Fruit fly (Drosophila melanogaster) whole organism, prepupa: ENCODE data around the gene Hydr2.

Experiments used
- Blimp-1 ChIP-seq: fragments of 200-800 bp; sonication (Bioruptor generic); optimal IDR thresholded peaks from 3 replicates; lab custom pipeline; 2017; ENCODE audit warnings: missing biosample characterization, missing genetic modification characterization, mild to moderate bottlenecking, moderate library complexity, missing genetic modification reagents
- CG10669 ChIP-seq: fragments of 200-800 bp; sonication (Bioruptor generic); optimal IDR thresholded peaks from 3 replicates; lab custom pipeline; 2018; ENCODE audit warnings: missing biosample characterization, mild to moderate bottlenecking, missing genetic modification characterization, moderate library complexity
- CG11294 ChIP-seq: fragments of 200-800 bp; sonication (Bioruptor generic); IDR thresholded peaks from 2 replicates; pipeline ENCODE4 v1.3.6; 2022; ENCODE audit warnings: missing biosample characterization, missing genetic modification characterization
- CG11762 ChIP-seq: fragments of 200-800 bp; sonication (Bioruptor generic); optimal IDR thresholded peaks from 3 replicates; lab custom pipeline; 2016; ENCODE audit warnings: missing biosample characterization, missing genetic modification characterization; ENCODE audit not compliant: insufficient read depth
- CG11902 ChIP-seq: fragments of 200-800 bp; sonication (Bioruptor generic); optimal IDR thresholded peaks from 3 replicates; lab custom pipeline; 2016; ENCODE audit warnings: missing biosample characterization, missing genetic modification characterization
- CG15336 ChIP-seq: fragments of 200-800 bp; sonication (Bioruptor generic); IDR thresholded peaks from 2 replicates; pipeline ENCODE4 v1.3.6; 2022; ENCODE audit warnings: missing biosample characterization, missing genetic modification characterization
- CG1621 ChIP-seq: fragments of 200-800 bp; sonication (Bioruptor generic); optimal IDR thresholded peaks from 3 replicates; lab custom pipeline; 2018; ENCODE audit warnings: missing biosample characterization, mild to moderate bottlenecking, missing genetic modification characterization
- CG16779 ChIP-seq: fragments of 200-800 bp; sonication (Bioruptor generic); optimal IDR thresholded peaks from 3 replicates; lab custom pipeline; 2017; ENCODE audit warnings: missing biosample characterization, mild to moderate bottlenecking, missing genetic modification characterization
- CG31627 ChIP-seq: fragments of 200-800 bp; sonication (Bioruptor generic); optimal IDR thresholded peaks from 3 replicates; lab custom pipeline; 2016; ENCODE audit warnings: missing biosample characterization, missing genetic modification characterization
- CG32006 ChIP-seq: fragments of 200-800 bp; sonication (Bioruptor generic); optimal IDR thresholded peaks from 3 replicates; lab custom pipeline; 2017; ENCODE audit warnings: missing biosample characterization, mild to moderate bottlenecking, missing genetic modification characterization
- CG34406 ChIP-seq: fragments of 200-800 bp; sonication (Bioruptor generic); optimal IDR thresholded peaks from 3 replicates; lab custom pipeline; 2016; ENCODE audit warnings: missing biosample characterization, missing genetic modification characterization
- CG3919 ChIP-seq: fragments of 200-800 bp; sonication (Bioruptor generic); optimal IDR thresholded peaks from 3 replicates; lab custom pipeline; 2016; ENCODE audit warnings: missing biosample characterization, missing genetic modification characterization
- CG6163 ChIP-seq: fragments of 200-800 bp; sonication (Bioruptor generic); IDR thresholded peaks from 3 replicates; pipeline ENCODE4 v1.3.6; 2022; ENCODE audit warnings: missing biosample characterization, missing genetic modification characterization
- CG6276 ChIP-seq: fragments of 200-800 bp; sonication (Bioruptor generic); optimal IDR thresholded peaks from 2 replicates; lab custom pipeline; 2017; ENCODE audit warnings: missing biosample characterization, mild to moderate bottlenecking, missing genetic modification characterization
- CG6808 ChIP-seq: fragments of 200-800 bp; sonication (Bioruptor generic); optimal IDR thresholded peaks from 3 replicates; lab custom pipeline; 2017; ENCODE audit warnings: missing biosample characterization, missing genetic modification characterization, mild to moderate bottlenecking, moderate library complexity, missing genetic modification reagents
- CG6854 ChIP-seq: fragments of 200-800 bp; sonication (Bioruptor generic); optimal IDR thresholded peaks from 2 replicates; lab custom pipeline; 2017; ENCODE audit warnings: missing biosample characterization, mild to moderate bottlenecking, missing genetic modification characterization
- CG7368 ChIP-seq: fragments of 200-800 bp; sonication (Bioruptor generic); optimal IDR thresholded peaks from 3 replicates; lab custom pipeline; 2016; ENCODE audit warnings: missing biosample characterization, missing genetic modification characterization
- CG8632 ChIP-seq: fragments of 200-800 bp; sonication (Bioruptor generic); optimal IDR thresholded peaks from 3 replicates; lab custom pipeline; 2016; ENCODE audit warnings: missing biosample characterization, missing genetic modification characterization
- Eip75B ChIP-seq: fragments of 200-800 bp; sonication (Bioruptor generic); optimal IDR thresholded peaks from 3 replicates; lab custom pipeline; 2016; ENCODE audit warnings: missing biosample characterization, missing genetic modification characterization
- Eip78C ChIP-seq: fragments of 200-800 bp; sonication (Bioruptor generic); peaks from one replicate; lab custom pipeline; 2016; ENCODE audit warnings: missing biosample characterization, missing genetic modification characterization
- Eip93F ChIP-seq: fragments of 200-800 bp; sonication (Bioruptor generic); optimal IDR thresholded peaks from 2 replicates; lab custom pipeline; 2016; ENCODE audit warnings: missing biosample characterization, mild to moderate bottlenecking, missing genetic modification characterization
- Ets21C ChIP-seq: fragments of 200-800 bp; sonication (Bioruptor generic); optimal IDR thresholded peaks from 3 replicates; lab custom pipeline; 2016; ENCODE audit warnings: missing biosample characterization, missing genetic modification characterization
- Ets96B ChIP-seq: fragments of 200-800 bp; optimal IDR thresholded peaks from 2 replicates; lab custom pipeline; 2019; ENCODE audit warnings: missing biosample characterization, mild to moderate bottlenecking, missing genetic modification characterization, moderate library complexity
- Hr38 ChIP-seq: sonication (Bioruptor generic); optimal IDR thresholded peaks from 2 replicates; lab custom pipeline; 2016; ENCODE audit warnings: missing biosample characterization, missing genetic modification characterization
- Hr39 ChIP-seq: fragments of 200-800 bp; sonication (Bioruptor generic); optimal IDR thresholded peaks from 2 replicates; lab custom pipeline; 2016; ENCODE audit warnings: missing biosample characterization, missing genetic modification characterization
- Hr4 ChIP-seq: fragments of 200-800 bp; sonication (Bioruptor generic); optimal IDR thresholded peaks from 3 replicates; lab custom pipeline; 2016; ENCODE audit warnings: missing biosample characterization, missing genetic modification characterization
- Met ChIP-seq: fragments of 200-800 bp; sonication (Bioruptor generic); optimal IDR thresholded peaks from 3 replicates; lab custom pipeline; 2016; ENCODE audit warnings: missing biosample characterization, missing genetic modification characterization
- OdsH ChIP-seq: fragments of 200-800 bp; sonication (Bioruptor generic); optimal IDR thresholded peaks from 3 replicates; lab custom pipeline; 2016; ENCODE audit warnings: missing biosample characterization, missing genetic modification characterization
- Sox14 ChIP-seq: fragments of 200-800 bp; sonication (Bioruptor generic); optimal IDR thresholded peaks from 3 replicates; lab custom pipeline; 2016; ENCODE audit warnings: missing biosample characterization, missing genetic modification characterization
- achi ChIP-seq: fragments of 200-800 bp; sonication (Bioruptor generic); optimal IDR thresholded peaks from 3 replicates; lab custom pipeline; 2016; ENCODE audit warnings: missing biosample characterization, missing genetic modification characterization
- acj6 ChIP-seq: fragments of 200-800 bp; sonication (Bioruptor generic); optimal IDR thresholded peaks from 3 replicates; lab custom pipeline; 2016; ENCODE audit warnings: missing biosample characterization, missing genetic modification characterization
- cyc ChIP-seq: fragments of 200-800 bp; sonication (Bioruptor generic); optimal IDR thresholded peaks from 3 replicates; lab custom pipeline; 2016; ENCODE audit warnings: missing biosample characterization, missing genetic modification characterization
- dac ChIP-seq: fragments of 200-800 bp; sonication (Bioruptor generic); optimal IDR thresholded peaks from 2 replicates; lab custom pipeline; 2017; ENCODE audit warnings: missing biosample characterization, mild to moderate bottlenecking, missing genetic modification characterization
- eg ChIP-seq: fragments of 200-800 bp; sonication (Bioruptor generic); IDR thresholded peaks from 3 replicates; pipeline ENCODE4 v1.3.6; 2022; ENCODE audit warnings: missing biosample characterization, missing genetic modification characterization
- esn ChIP-seq: fragments of 200-800 bp; sonication (Bioruptor generic); optimal IDR thresholded peaks from 2 replicates; lab custom pipeline; 2016; ENCODE audit warnings: missing biosample characterization, mild to moderate bottlenecking, missing genetic modification characterization, moderate library complexity
- fd85E ChIP-seq: fragments of 200-800 bp; sonication (Bioruptor generic); optimal IDR thresholded peaks from 3 replicates; lab custom pipeline; 2016; ENCODE audit warnings: missing biosample characterization, missing genetic modification characterization
- fkh ChIP-seq: fragments of 200-800 bp; sonication (Bioruptor generic); optimal IDR thresholded peaks from 3 replicates; lab custom pipeline; 2017; ENCODE audit warnings: missing biosample characterization, mild to moderate bottlenecking, missing genetic modification characterization, moderate library complexity
- lz ChIP-seq: fragments of 200-800 bp; sonication (Bioruptor generic); optimal IDR thresholded peaks from 3 replicates; lab custom pipeline; 2016; ENCODE audit warnings: missing biosample characterization, missing genetic modification characterization
- net ChIP-seq: fragments of 200-800 bp; sonication (Bioruptor generic); optimal IDR thresholded peaks from 3 replicates; lab custom pipeline; 2016; ENCODE audit warnings: missing biosample characterization, missing genetic modification characterization
- pdm3 ChIP-seq: fragments of 200-800 bp; sonication (Bioruptor generic); optimal IDR thresholded peaks from 3 replicates; lab custom pipeline; 2016; ENCODE audit warnings: missing biosample characterization, missing genetic modification characterization
- spab ChIP-seq: fragments of 200-800 bp; sonication (Bioruptor generic); optimal IDR thresholded peaks from 2 replicates; lab custom pipeline; 2017; ENCODE audit warnings: missing biosample characterization, mild to moderate bottlenecking, missing genetic modification characterization, missing genetic modification reagents
- svp ChIP-seq: fragments of 200-800 bp; sonication (Bioruptor generic); peaks from one replicate; lab custom pipeline; 2016; ENCODE audit warnings: missing biosample characterization, missing genetic modification characterization
- topi ChIP-seq: fragments of 200-800 bp; sonication (Bioruptor generic); optimal IDR thresholded peaks from 3 replicates; lab custom pipeline; 2016; ENCODE audit warnings: missing biosample characterization, missing genetic modification characterization
- vri ChIP-seq: fragments of 200-800 bp; sonication (Bioruptor generic); optimal IDR thresholded peaks from 3 replicates; lab custom pipeline; 2016; ENCODE audit warnings: missing biosample characterization, mild to moderate bottlenecking, missing genetic modification characterization

Hydr2 gene

DNA sequence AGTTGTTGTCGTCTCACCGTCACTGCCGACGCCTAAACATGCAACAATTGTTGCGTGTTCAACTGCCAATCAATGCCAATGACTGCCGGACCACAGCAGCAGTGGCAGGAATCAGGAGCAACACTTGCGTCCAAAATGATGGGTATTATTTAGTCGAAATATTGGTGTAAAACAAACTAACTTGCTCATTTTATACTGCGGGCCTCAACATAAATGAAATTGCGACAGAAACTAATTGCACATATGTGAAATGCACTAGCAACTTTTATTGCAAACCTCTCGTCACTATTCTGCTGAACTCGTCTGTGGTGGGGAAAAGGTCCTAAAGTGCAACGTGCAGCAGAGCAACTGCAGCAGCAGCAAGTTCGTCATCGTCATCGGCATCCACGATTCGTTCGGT is 8.7 kb upstream of the Hydr2 start (continued):
- TF ChIP-seq Ets96B (tag; lab: Kevin White, UChicago) (peak; percentile 46), dac (GFP tag; lab: Kevin White, UChicago) (no peak), vri (GFP tag; lab: Kevin White, UChicago) (no peak), Hr4 (GFP tag; lab: Kevin White, UChicago) (peak; percentile 29), Met (GFP tag; lab: Kevin White, UChicago) (no peak), Eip75B (peak; percentile 25), CG11294 (GFP tag; lab: Robert Waterston, UW) (no peak), CG7368 (peak; percentile 14), CG10669 (GFP tag; lab: Kevin White, UChicago) (peak; percentile 31), achi (GFP tag; lab: Kevin White, UChicago) (peak; percentile 25), CG11902 (GFP tag; lab: Kevin White, UChicago) (no peak), esn (GFP tag; lab: Kevin White, UChicago) (peak; percentile 7), CG8632 (GFP tag; lab: Kevin White, UChicago) (no peak), CG6808 (GFP tag; lab: Kevin White, UChicago) (peak; percentile 32), CG15336 (GFP tag; lab: Robert Waterston, UW) (peak; percentile 39), CG6276 (GFP tag; lab: Kevin White, UChicago) (peak; percentile 3), pdm3 (GFP tag; lab: Kevin White, UChicago) (peak; percentile 48)

- TF ChIP-seq CG6276 (GFP tag; lab: Kevin White, UChicago) (no peak), esn (GFP tag; lab: Kevin White, UChicago) (no peak), net (GFP tag; lab: Kevin White, UChicago) (no peak), vri (GFP tag; lab: Kevin White, UChicago) (no peak), OdsH (GFP tag; lab: Kevin White, UChicago) (no peak), CG16779 (tag; lab: Kevin White, UChicago) (no peak), CG3919 (GFP tag; lab: Kevin White, UChicago) (no peak), spab (GFP tag; lab: Kevin White, UChicago) (no peak), Eip78C (GFP tag; lab: Kevin White, UChicago) (no peak), Ets21C (GFP tag; lab: Kevin White, UChicago) (no peak), fkh (GFP tag; lab: Kevin White, UChicago) (no peak), svp (GFP tag; lab: Kevin White, UChicago) (no peak), acj6 (GFP tag; lab: Kevin White, UChicago) (no peak), topi (GFP tag; lab: Kevin White, UChicago) (no peak)
These were observed 7.6 kb upstream of the Hydr2 start for dm6 chr2L:3155804-3156203.

DNA sequence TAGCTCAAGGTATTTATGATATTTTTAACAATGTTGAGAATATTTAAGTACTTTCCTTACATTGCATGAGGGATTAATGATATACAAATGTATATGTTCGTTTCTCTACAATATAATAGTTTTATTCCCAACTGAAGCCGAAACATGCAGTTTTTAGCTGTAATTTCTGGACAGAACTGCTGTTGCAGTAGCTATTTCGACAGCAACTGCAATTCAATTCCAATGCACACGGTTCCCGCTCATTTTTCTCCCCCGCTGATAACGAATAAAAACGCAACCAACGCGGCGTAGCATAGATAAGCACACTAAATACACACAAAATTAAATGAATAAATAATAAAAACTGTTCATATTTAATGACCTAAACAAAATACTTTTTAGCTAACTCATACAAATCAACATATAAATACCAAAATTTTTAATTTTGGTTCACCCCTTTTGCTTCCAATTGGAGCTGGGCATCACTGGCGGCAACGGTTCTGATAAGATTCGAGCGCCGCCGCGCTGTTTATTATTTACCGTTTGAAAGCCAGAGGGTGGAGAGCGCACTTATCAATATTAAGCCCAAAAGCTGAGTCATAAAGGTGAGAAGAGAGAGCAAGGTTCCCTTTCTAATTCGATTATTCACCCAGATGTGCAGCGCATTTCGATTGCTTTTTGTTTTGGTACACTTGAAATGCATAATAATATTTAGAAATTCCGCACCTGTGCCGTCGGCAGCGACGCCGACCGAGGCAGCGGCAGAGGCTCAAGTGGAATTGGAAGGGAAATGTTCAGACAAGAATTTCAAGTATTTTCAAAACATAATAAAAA is 5.0 kb upstream of the Hydr2 start:
- peak; percentile 97 for TF ChIP-seq CG6808 (GFP tag; lab: Kevin White, UChicago)
- TF ChIP-seq Blimp-1 (GFP tag; lab: Kevin White, UChicago) = no peak
- peak; percentile 17 for TF ChIP-seq CG31627 (GFP tag; lab: Kevin White, UChicago)
- 0 out of 3 replicates have a peak, but pooled peaks have one; percentile 50 for TF ChIP-seq eg (GFP tag; lab: Robert Waterston, UW)
- peak; percentile 49 for TF ChIP-seq lz (GFP tag; lab: Kevin White, UChicago)
- no peak for TF ChIP-seq Hr38
- no peak for TF ChIP-seq cyc
- TF ChIP-seq CG1621 (tag; lab: Kevin White, UChicago) = no peak
- peak; percentile 42 for TF ChIP-seq topi (GFP tag; lab: Kevin White, UChicago)
- peak; percentile 17 for TF ChIP-seq CG34406
- TF ChIP-seq Eip93F (GFP tag; lab: Kevin White, UChicago) = no peak
- TF ChIP-seq vri (GFP tag; lab: Kevin White, UChicago) = peak; percentile 60
- no peak for TF ChIP-seq CG11762 (GFP tag; lab: Kevin White, UChicago)
- peak; percentile 9 for TF ChIP-seq CG6854
- 0 out of 3 replicates have a peak, but pooled peaks have one; percentile 55 for TF ChIP-seq CG6163 (GFP tag; lab: Robert Waterston, UW)
- peak; percentile 62 for TF ChIP-seq CG32006 (GFP tag; lab: Kevin White, UChicago)
- TF ChIP-seq CG11294 (GFP tag; lab: Robert Waterston, UW) = peak; percentile 13; the same call in 1 of the 2 replicates
- TF ChIP-seq CG7368 = no peak
- TF ChIP-seq Eip75B = peak; percentile 6
- TF ChIP-seq svp (GFP tag; lab: Kevin White, UChicago) = peak; percentile 81
- TF ChIP-seq fd85E (GFP tag; lab: Kevin White, UChicago) = no peak
- peak; percentile 19 for TF ChIP-seq Met (GFP tag; lab: Kevin White, UChicago)
- TF ChIP-seq achi (GFP tag; lab: Kevin White, UChicago) = peak; percentile 4
- TF ChIP-seq Sox14 (GFP tag; lab: Kevin White, UChicago) = peak; percentile 42
- TF ChIP-seq CG6276 (GFP tag; lab: Kevin White, UChicago) = no peak
- no peak for TF ChIP-seq Hr39 (GFP tag; lab: Kevin White, UChicago)
- TF ChIP-seq Hr4 (GFP tag; lab: Kevin White, UChicago) = peak; percentile 45
- peak; percentile 36 for TF ChIP-seq acj6 (GFP tag; lab: Kevin White, UChicago)
- TF ChIP-seq net (GFP tag; lab: Kevin White, UChicago) = peak; percentile 18
- TF ChIP-seq esn (GFP tag; lab: Kevin White, UChicago) = peak; percentile 42
